Fruit fly (Drosophila melanogaster) whole organism, prepupa: Measurements from ENCODE around the gene CG15373.

ENCODE experiments used
- Blimp-1 ChIP-seq: fragments of 200-800 bp; sonication (Bioruptor generic); optimal IDR thresholded peaks from 3 replicates; lab custom pipeline; 2017; ENCODE audit warnings: missing biosample characterization, missing genetic modification characterization, mild to moderate bottlenecking, moderate library complexity, missing genetic modification reagents
- CG10669 ChIP-seq: fragments of 200-800 bp; sonication (Bioruptor generic); optimal IDR thresholded peaks from 3 replicates; lab custom pipeline; 2018; ENCODE audit warnings: missing biosample characterization, mild to moderate bottlenecking, missing genetic modification characterization, moderate library complexity
- CG11294 ChIP-seq: fragments of 200-800 bp; sonication (Bioruptor generic); IDR thresholded peaks from 2 replicates; pipeline ENCODE4 v1.3.6; 2022; ENCODE audit warnings: missing biosample characterization, missing genetic modification characterization
- CG11762 ChIP-seq: fragments of 200-800 bp; sonication (Bioruptor generic); optimal IDR thresholded peaks from 3 replicates; lab custom pipeline; 2016; ENCODE audit warnings: missing biosample characterization, missing genetic modification characterization; ENCODE audit not compliant: insufficient read depth
- CG11902 ChIP-seq: fragments of 200-800 bp; sonication (Bioruptor generic); optimal IDR thresholded peaks from 3 replicates; lab custom pipeline; 2016; ENCODE audit warnings: missing biosample characterization, missing genetic modification characterization
- CG15336 ChIP-seq: fragments of 200-800 bp; sonication (Bioruptor generic); IDR thresholded peaks from 2 replicates; pipeline ENCODE4 v1.3.6; 2022; ENCODE audit warnings: missing biosample characterization, missing genetic modification characterization
- CG1621 ChIP-seq: fragments of 200-800 bp; sonication (Bioruptor generic); optimal IDR thresholded peaks from 3 replicates; lab custom pipeline; 2018; ENCODE audit warnings: missing biosample characterization, mild to moderate bottlenecking, missing genetic modification characterization
- CG16779 ChIP-seq: fragments of 200-800 bp; sonication (Bioruptor generic); optimal IDR thresholded peaks from 3 replicates; lab custom pipeline; 2017; ENCODE audit warnings: missing biosample characterization, mild to moderate bottlenecking, missing genetic modification characterization
- CG3032 ChIP-seq: fragments of 200-800 bp; optimal IDR thresholded peaks from 2 replicates; lab custom pipeline; 2019; ENCODE audit warnings: missing biosample characterization, mild to moderate bottlenecking, missing genetic modification characterization, moderate library complexity
- CG31627 ChIP-seq: fragments of 200-800 bp; sonication (Bioruptor generic); optimal IDR thresholded peaks from 3 replicates; lab custom pipeline; 2016; ENCODE audit warnings: missing biosample characterization, missing genetic modification characterization
- CG34406 ChIP-seq: fragments of 200-800 bp; sonication (Bioruptor generic); optimal IDR thresholded peaks from 3 replicates; lab custom pipeline; 2016; ENCODE audit warnings: missing biosample characterization, missing genetic modification characterization
- CG3919 ChIP-seq: fragments of 200-800 bp; sonication (Bioruptor generic); optimal IDR thresholded peaks from 3 replicates; lab custom pipeline; 2016; ENCODE audit warnings: missing biosample characterization, missing genetic modification characterization
- CG4318 ChIP-seq: fragments of 200-800 bp; sonication (Bioruptor generic); optimal IDR thresholded peaks from 3 replicates; lab custom pipeline; 2017; ENCODE audit warnings: missing biosample characterization, mild to moderate bottlenecking, missing genetic modification characterization
- CG6163 ChIP-seq: fragments of 200-800 bp; sonication (Bioruptor generic); IDR thresholded peaks from 3 replicates; pipeline ENCODE4 v1.3.6; 2022; ENCODE audit warnings: missing biosample characterization, missing genetic modification characterization
- CG6792 ChIP-seq: fragments of 200-800 bp; sonication (Bioruptor generic); optimal IDR thresholded peaks from 3 replicates; lab custom pipeline; 2016; ENCODE audit warnings: missing biosample characterization, missing genetic modification characterization
- CG6808 ChIP-seq: fragments of 200-800 bp; sonication (Bioruptor generic); optimal IDR thresholded peaks from 3 replicates; lab custom pipeline; 2017; ENCODE audit warnings: missing biosample characterization, missing genetic modification characterization, mild to moderate bottlenecking, moderate library complexity, missing genetic modification reagents
- CG8319 ChIP-seq: fragments of 200-800 bp; sonication (Bioruptor generic); optimal IDR thresholded peaks from 3 replicates; lab custom pipeline; 2016; ENCODE audit warnings: missing biosample characterization, missing genetic modification characterization
- Eip78C ChIP-seq: fragments of 200-800 bp; sonication (Bioruptor generic); peaks from one replicate; lab custom pipeline; 2016; ENCODE audit warnings: missing biosample characterization, missing genetic modification characterization
- Eip93F ChIP-seq: fragments of 200-800 bp; sonication (Bioruptor generic); optimal IDR thresholded peaks from 2 replicates; lab custom pipeline; 2016; ENCODE audit warnings: missing biosample characterization, mild to moderate bottlenecking, missing genetic modification characterization
- Gug ChIP-seq: fragments of 200-800 bp; sonication (Bioruptor generic); IDR thresholded peaks from 2 replicates; pipeline ENCODE4 v1.3.6; 2022; ENCODE audit warnings: missing biosample characterization, missing genetic modification characterization
- Hr38 ChIP-seq: sonication (Bioruptor generic); optimal IDR thresholded peaks from 2 replicates; lab custom pipeline; 2016; ENCODE audit warnings: missing biosample characterization, missing genetic modification characterization
- Hr4 ChIP-seq: fragments of 200-800 bp; sonication (Bioruptor generic); optimal IDR thresholded peaks from 3 replicates; lab custom pipeline; 2016; ENCODE audit warnings: missing biosample characterization, missing genetic modification characterization
- Lpt ChIP-seq: fragments of 200-800 bp; sonication (Bioruptor generic); optimal IDR thresholded peaks from 3 replicates; lab custom pipeline; 2016; ENCODE audit warnings: missing biosample characterization, missing genetic modification characterization
- Met ChIP-seq: fragments of 200-800 bp; sonication (Bioruptor generic); optimal IDR thresholded peaks from 3 replicates; lab custom pipeline; 2016; ENCODE audit warnings: missing biosample characterization, missing genetic modification characterization
- Smox ChIP-seq: fragments of 200-800 bp; sonication (Bioruptor generic); optimal IDR thresholded peaks from 3 replicates; lab custom pipeline; 2016; ENCODE audit warnings: missing biosample characterization, missing genetic modification characterization
- Sox15 ChIP-seq: fragments of 200-800 bp; sonication (Bioruptor generic); optimal IDR thresholded peaks from 3 replicates; lab custom pipeline; 2016; ENCODE audit warnings: missing biosample characterization, missing genetic modification characterization
- acj6 ChIP-seq: fragments of 200-800 bp; sonication (Bioruptor generic); optimal IDR thresholded peaks from 3 replicates; lab custom pipeline; 2016; ENCODE audit warnings: missing biosample characterization, missing genetic modification characterization
- cyc ChIP-seq: fragments of 200-800 bp; sonication (Bioruptor generic); optimal IDR thresholded peaks from 3 replicates; lab custom pipeline; 2016; ENCODE audit warnings: missing biosample characterization, missing genetic modification characterization
- dac ChIP-seq: fragments of 200-800 bp; sonication (Bioruptor generic); optimal IDR thresholded peaks from 2 replicates; lab custom pipeline; 2017; ENCODE audit warnings: missing biosample characterization, mild to moderate bottlenecking, missing genetic modification characterization
- fd59A ChIP-seq: fragments of 200-800 bp; sonication (Bioruptor generic); optimal IDR thresholded peaks from 2 replicates; lab custom pipeline; 2017; ENCODE audit warnings: missing biosample characterization, mild to moderate bottlenecking, missing genetic modification characterization, missing genetic modification reagents
- fkh ChIP-seq: fragments of 200-800 bp; sonication (Bioruptor generic); optimal IDR thresholded peaks from 3 replicates; lab custom pipeline; 2017; ENCODE audit warnings: missing biosample characterization, mild to moderate bottlenecking, missing genetic modification characterization, moderate library complexity
- lz ChIP-seq: fragments of 200-800 bp; sonication (Bioruptor generic); optimal IDR thresholded peaks from 3 replicates; lab custom pipeline; 2016; ENCODE audit warnings: missing biosample characterization, missing genetic modification characterization
- pdm3 ChIP-seq: fragments of 200-800 bp; sonication (Bioruptor generic); optimal IDR thresholded peaks from 3 replicates; lab custom pipeline; 2016; ENCODE audit warnings: missing biosample characterization, missing genetic modification characterization
- spab ChIP-seq: fragments of 200-800 bp; sonication (Bioruptor generic); optimal IDR thresholded peaks from 2 replicates; lab custom pipeline; 2017; ENCODE audit warnings: missing biosample characterization, mild to moderate bottlenecking, missing genetic modification characterization, missing genetic modification reagents
- ss ChIP-seq, 2 experiments: fragments of 200-800 bp; sonication (Bioruptor generic); optimal IDR thresholded peaks; 2 replicates in 1 of 2; 3 replicates in 1 of 2; lab custom pipeline; 2017 to 2018; ENCODE audit warnings: mild to moderate bottlenecking in 2 of 2, missing biosample characterization in 2 of 2, missing genetic modification characterization in 2 of 2, moderate library complexity in 1 of 2
- svp ChIP-seq: fragments of 200-800 bp; sonication (Bioruptor generic); peaks from one replicate; lab custom pipeline; 2016; ENCODE audit warnings: missing biosample characterization, missing genetic modification characterization
- topi ChIP-seq: fragments of 200-800 bp; sonication (Bioruptor generic); optimal IDR thresholded peaks from 3 replicates; lab custom pipeline; 2016; ENCODE audit warnings: missing biosample characterization, missing genetic modification characterization
- vri ChIP-seq: fragments of 200-800 bp; sonication (Bioruptor generic); optimal IDR thresholded peaks from 3 replicates; lab custom pipeline; 2016; ENCODE audit warnings: missing biosample characterization, mild to moderate bottlenecking, missing genetic modification characterization

Gene CG15373

dm6 chrX:18043691-18044090, at the start of gene CG15373:
Gene CG15373 (plus strand): TSS chrX:18043991.
- no peak for TF ChIP-seq Gug (GFP tag; lab: Robert Waterston, UW)
- TF ChIP-seq CG34406 (GFP tag; lab: Kevin White, UChicago) = no peak
- TF ChIP-seq CG11762 = no peak
- no peak for TF ChIP-seq vri (GFP tag; lab: Kevin White, UChicago)
- TF ChIP-seq lz (GFP tag; lab: Kevin White, UChicago) = no peak
- no peak for TF ChIP-seq pdm3
- no peak for TF ChIP-seq Hr4 (GFP tag; lab: Kevin White, UChicago)
- no peak for TF ChIP-seq CG15336 (GFP tag; lab: Robert Waterston, UW)
- no peak for TF ChIP-seq CG8319 (GFP tag; lab: Kevin White, UChicago)
- TF ChIP-seq CG1621 (tag; lab: Kevin White, UChicago) = no peak
- TF ChIP-seq CG3919 (GFP tag; lab: Kevin White, UChicago) = no peak
- no peak for TF ChIP-seq CG6808 (GFP tag; lab: Kevin White, UChicago)
- no peak for TF ChIP-seq CG11902
- no peak for TF ChIP-seq Smox (GFP tag; lab: Kevin White, UChicago)

dm6 chrX:17995535-17995934, 48.3 kb upstream of the CG15373 start:
- TF ChIP-seq CG1621 (tag; lab: Kevin White, UChicago) (no peak), CG6163 (no peak), Eip78C (no peak), CG11762 (no peak), CG10669 (GFP tag; lab: Kevin White, UChicago) (no peak), Lpt (no peak), Hr38 (GFP tag; lab: Kevin White, UChicago) (no peak), Blimp-1 (GFP tag; lab: Kevin White, UChicago) (no peak), vri (GFP tag; lab: Kevin White, UChicago) (no peak), CG15336 (GFP tag; lab: Robert Waterston, UW) (no peak), Sox15 (GFP tag; lab: Kevin White, UChicago) (no peak), CG11294 (GFP tag; lab: Robert Waterston, UW) (no peak), fd59A (no peak), dac (no peak), Eip93F (no peak), Met (GFP tag; lab: Kevin White, UChicago) (no peak), spab (GFP tag; lab: Kevin White, UChicago) (no peak), Gug (GFP tag; lab: Robert Waterston, UW) (no peak), fkh (GFP tag; lab: Kevin White, UChicago) (no peak)

DNA sequence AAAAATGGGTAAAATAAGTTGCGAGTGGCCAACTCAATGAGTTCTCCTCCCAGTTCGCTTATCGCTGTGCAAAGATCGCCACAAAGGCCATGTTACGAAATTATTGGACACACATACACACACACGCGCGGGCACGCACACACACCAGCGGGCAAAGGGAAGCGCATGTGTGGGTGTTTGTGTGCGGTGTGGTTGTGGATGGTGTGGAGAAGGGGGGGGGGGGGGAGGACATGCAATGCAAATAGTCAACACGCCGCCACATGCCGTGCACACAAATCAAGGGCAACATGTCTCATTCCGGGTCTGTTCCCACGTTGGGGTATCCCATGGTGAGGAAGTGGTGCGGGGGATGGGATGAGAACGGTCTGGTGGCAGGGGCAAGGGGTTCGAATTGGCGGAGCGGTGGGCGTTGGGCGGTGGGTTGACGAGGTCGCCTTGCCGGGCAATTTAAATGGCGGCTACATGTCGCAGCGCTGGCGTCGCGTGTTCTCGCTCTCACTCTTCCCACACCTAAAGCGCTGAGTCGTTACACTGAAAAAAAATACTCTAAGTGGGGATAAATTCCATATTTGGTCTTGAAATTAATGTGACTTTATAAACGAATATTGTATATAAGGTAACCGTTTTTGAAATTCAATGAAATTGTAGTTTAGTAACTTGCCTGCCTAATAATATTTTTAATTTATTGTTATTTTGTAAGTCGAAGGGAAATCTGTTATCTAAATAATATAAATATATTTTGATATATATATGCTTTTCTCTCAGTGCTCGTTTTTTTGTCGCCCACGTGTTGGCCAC, 39.8 kb upstream of the CG15373 start:
- TF ChIP-seq CG31627 (GFP tag; lab: Kevin White, UChicago) (no peak), CG3032 (no peak), svp (peak; percentile 34), Eip78C (peak; percentile 12)

DNA sequence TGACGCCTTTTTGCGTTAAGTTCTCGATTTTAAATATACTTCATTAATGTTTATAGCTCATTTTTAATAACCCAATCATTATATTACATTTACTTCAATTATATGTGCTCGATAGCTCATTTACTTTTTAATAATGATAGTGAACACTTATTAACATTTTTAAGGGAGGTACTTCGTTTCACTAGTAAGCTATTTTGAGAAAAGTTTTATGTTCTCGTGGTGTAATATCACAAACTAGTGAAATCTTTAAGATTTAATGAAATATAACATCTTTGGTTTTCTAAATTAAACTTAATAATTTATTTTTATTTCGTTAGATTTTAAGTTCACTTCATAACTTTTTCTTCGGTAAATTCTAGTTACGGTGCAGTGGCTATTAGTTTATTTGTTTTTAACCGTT, 36.3 kb upstream of the CG15373 start, which contains the start of gene CG12672:
Gene CG12672, minus strand, starts transcription at position 101 of the 400 bp plus-strand sequence.
- TF ChIP-seq cyc (GFP tag; lab: Kevin White, UChicago) = no peak
- no peak for TF ChIP-seq CG6808 (GFP tag; lab: Kevin White, UChicago)
- TF ChIP-seq acj6 (GFP tag; lab: Kevin White, UChicago) = no peak
- TF ChIP-seq ss (GFP tag; optimal IDR thresholded peaks at IDR 0.05; lab: Kevin White, UChicago) = no peak
- no peak for TF ChIP-seq CG4318
- no peak for TF ChIP-seq CG16779 (tag; lab: Kevin White, UChicago)
- TF ChIP-seq CG11294 (GFP tag; lab: Robert Waterston, UW) = no peak
- TF ChIP-seq Sox15 (GFP tag; lab: Kevin White, UChicago) = no peak
- no peak for TF ChIP-seq CG6163
- TF ChIP-seq topi (GFP tag; lab: Kevin White, UChicago) = no peak
- no peak for TF ChIP-seq pdm3
- no peak for TF ChIP-seq fkh (GFP tag; lab: Kevin White, UChicago)
- no peak for TF ChIP-seq Hr4 (GFP tag; lab: Kevin White, UChicago)
- TF ChIP-seq CG1621 (tag; lab: Kevin White, UChicago) = no peak
- TF ChIP-seq svp = no peak
- no peak for TF ChIP-seq fd59A
- TF ChIP-seq CG6792 (GFP tag; lab: Kevin White, UChicago) = no peak
- no peak for TF ChIP-seq CG31627 (GFP tag; lab: Kevin White, UChicago)
- no peak for TF ChIP-seq Smox (GFP tag; lab: Kevin White, UChicago)
- TF ChIP-seq dac = no peak
